Fruit fly (Drosophila melanogaster): ENCODE data around the gene CG18809.
A peak's percentile ranks its signal among the peaks of the same experiment; 100 is the strongest.

Gene CG18809

DNA sequence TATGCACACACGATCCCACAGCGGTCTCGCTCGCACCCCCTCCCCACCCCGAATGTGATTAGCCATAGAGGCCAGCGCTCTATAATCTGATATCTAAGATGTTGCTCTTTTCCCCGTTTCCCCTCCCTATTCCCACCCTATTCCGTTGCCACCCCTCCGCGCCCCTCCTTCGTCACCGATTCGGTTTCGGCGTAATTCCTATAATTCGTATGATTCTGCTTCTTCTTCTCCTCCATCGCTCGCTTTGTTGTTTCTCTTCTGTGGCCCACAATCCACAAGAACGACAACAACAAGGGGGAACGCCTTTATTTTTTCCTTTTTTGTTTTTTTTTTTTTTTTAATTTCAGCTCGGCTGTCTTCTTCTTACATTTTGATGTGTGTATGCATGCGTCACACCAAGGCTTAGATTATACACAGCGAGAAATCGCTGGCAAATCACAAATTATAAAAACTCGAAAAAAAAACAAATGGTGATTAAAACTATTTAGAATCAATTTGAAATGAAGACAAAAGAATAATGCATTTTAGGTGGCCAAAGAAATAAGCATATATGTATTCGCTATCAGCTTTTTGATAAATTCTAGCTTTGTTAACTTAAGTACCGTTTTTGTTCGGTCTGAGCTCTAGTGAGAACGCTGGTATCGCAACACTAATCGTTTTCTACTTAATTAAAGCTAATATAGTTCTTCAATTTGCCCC is 25.8 kb upstream of the CG18809 start (continued):
- peak; percentile 32; the same call in 1 of the 2 replicates for TF ChIP-seq CG32532 (GFP tag; IDR thresholded peaks at IDR 0.05)
- peak; percentile 20 for TF ChIP-seq stwl (tag; optimal IDR thresholded peaks at IDR 0.05)
- TF ChIP-seq CG15514 (GFP tag; optimal IDR thresholded peaks at IDR 0.05) = no peak
- no peak for TF ChIP-seq Myb (GFP tag; optimal IDR thresholded peaks at IDR 0.05)
- TF ChIP-seq BtbVII (GFP tag; optimal IDR thresholded peaks at IDR 0.05) = no peak
- peak; percentile 39 for TF ChIP-seq CoRest (tag; optimal IDR thresholded peaks at IDR 0.05)
- peak; percentile 22; the same call in 1 of the 2 replicates for TF ChIP-seq CG9932 (GFP tag; IDR thresholded peaks at IDR 0.05)
- no peak for TF ChIP-seq ap (GFP tag; IDR thresholded peaks at IDR 0.05)
- no peak for TF ChIP-seq Dek (tag; optimal IDR thresholded peaks at IDR 0.05)
- no peak for TF ChIP-seq sens-2 (GFP tag; IDR thresholded peaks at IDR 0.05)
- TF ChIP-seq Side (GFP tag; optimal IDR thresholded peaks at IDR 0.05) = peak; percentile 60
- TF ChIP-seq dmrt11E (tag; optimal IDR thresholded peaks at IDR 0.05) = peak; percentile 87
- TF ChIP-seq CG13424 (tag; optimal IDR thresholded peaks at IDR 0.05) = peak; percentile 13
- TF ChIP-seq btn (GFP tag; optimal IDR thresholded peaks at IDR 0.05) = no peak
- no peak for TF ChIP-seq CG10147 (GFP tag; optimal IDR thresholded peaks at IDR 0.05)
- TF ChIP-seq prd (optimal IDR thresholded peaks at IDR 0.05) = no peak
- peak; percentile 61; the same call in 2 of the 3 replicates for TF ChIP-seq prd (GFP tag; IDR thresholded peaks at IDR 0.05)
- 0 out of 2 replicates have a peak, but pooled peaks have one; percentile 17 for TF ChIP-seq sisA (GFP tag; IDR thresholded peaks at IDR 0.05)
- TF ChIP-seq CG3726 (GFP tag; IDR thresholded peaks at IDR 0.05) = no peak
- peak; percentile 43 for TF ChIP-seq Camta (GFP tag; optimal IDR thresholded peaks at IDR 0.05)
- TF ChIP-seq CG7839 (tag; optimal IDR thresholded peaks at IDR 0.05) = peak; percentile 51
- no peak for TF ChIP-seq Dip3 (GFP tag; optimal IDR thresholded peaks at IDR 0.05)
- no peak for TF ChIP-seq gt (GFP tag; IDR thresholded peaks at IDR 0.05)
- TF ChIP-seq CG4424 (GFP tag; optimal IDR thresholded peaks at IDR 0.05) = peak; percentile 65
- peak; percentile 29 for TF ChIP-seq CG1832 (GFP tag; optimal IDR thresholded peaks at IDR 0.05)
- no peak for TF ChIP-seq ttk (GFP tag; IDR thresholded peaks at IDR 0.05)
- no peak for TF ChIP-seq HLH3B (GFP tag; IDR thresholded peaks at IDR 0.05)
- TF ChIP-seq CG3281 (GFP tag; optimal IDR thresholded peaks at IDR 0.05) = no peak
- TF ChIP-seq ind (GFP tag; optimal IDR thresholded peaks at IDR 0.05) = no peak
- TF ChIP-seq CG2116 (GFP tag; optimal IDR thresholded peaks at IDR 0.05) = peak; percentile 9
- TF ChIP-seq CG5245 (GFP tag; optimal IDR thresholded peaks at IDR 0.05) = peak; percentile 26
- peak; percentile 28 for TF ChIP-seq PHDP (tag; optimal IDR thresholded peaks at IDR 0.05)
- peak; percentile 75 for TF ChIP-seq CG18262 (tag; optimal IDR thresholded peaks at IDR 0.05)
- no peak for TF ChIP-seq Fer1 (GFP tag; optimal IDR thresholded peaks at IDR 0.05)
- TF ChIP-seq CG42726 (GFP tag; IDR thresholded peaks at IDR 0.05; ENCODE audit: partially characterized antibody) = no peak
- TF ChIP-seq CG8359 (GFP tag; optimal IDR thresholded peaks at IDR 0.05; ENCODE audit: borderline replicate concordance) = no peak
- no peak for TF ChIP-seq CTCF (GFP tag; optimal IDR thresholded peaks at IDR 0.05)
- TF ChIP-seq Drgx (GFP tag; IDR thresholded peaks at IDR 0.05) = no peak
- peak; percentile 29 for TF ChIP-seq kni (GFP tag; optimal IDR thresholded peaks at IDR 0.05)
- TF ChIP-seq dati (GFP tag; IDR thresholded peaks at IDR 0.05) = no peak
- TF ChIP-seq zfh1 (GFP tag; IDR thresholded peaks at IDR 0.05) = peak; percentile 65
- no peak for TF ChIP-seq ase (GFP tag; IDR thresholded peaks at IDR 0.05)
- TF ChIP-seq CG5953 (GFP tag; IDR thresholded peaks at IDR 0.05) = no peak
- peak; percentile 38 for TF ChIP-seq CG18476 (GFP tag; optimal IDR thresholded peaks at IDR 0.05)
- TF ChIP-seq CG30403 (GFP tag; optimal IDR thresholded peaks at IDR 0.05) = peak; percentile 51
- TF ChIP-seq ato (GFP tag; IDR thresholded peaks at IDR 0.05; ENCODE audit: partially characterized antibody) = no peak
- TF ChIP-seq CG2678 (tag; optimal IDR thresholded peaks at IDR 0.05) = peak; percentile 51
- no peak for TF ChIP-seq amos (GFP tag; IDR thresholded peaks at IDR 0.05; ENCODE audit: partially characterized antibody)
- TF ChIP-seq yki (optimal IDR thresholded peaks at IDR 0.05) = no peak
- TF ChIP-seq sc (optimal IDR thresholded peaks at IDR 0.05) = no peak
- TF ChIP-seq sc (GFP tag; optimal IDR thresholded peaks at IDR 0.05) = no peak

All from whole organism, embryonic.